Worm (Caenorhabditis elegans) whole organism, midembryonic: ENCODE data around the gene oac-15.

Experiments used
- T22C8.4 ChIP-seq: fragments of 200-800 bp; sonication (Bioruptor generic); IDR thresholded peaks from 2 replicates; pipeline ENCODE4 v1.3.6; 2022; ENCODE audit warnings: missing genetic modification characterization, missing compliant biosample characterization
- cog-1 ChIP-seq: sonication (generic microtip); optimal IDR thresholded peaks from 2 replicates; lab custom pipeline; 2016; ENCODE audit warnings: missing genetic modification characterization, missing compliant biosample characterization
- flt-1 ChIP-seq: fragments of 200-800 bp; sonication (Bioruptor generic); IDR thresholded peaks from 2 replicates; pipeline ENCODE4 v1.3.6; 2022; ENCODE audit warnings: missing genetic modification characterization, missing compliant biosample characterization
- klf-2 ChIP-seq: fragments of 200-800 bp; sonication (Bioruptor generic); conservative IDR thresholded peaks from 2 replicates; pipeline ENCODE4 v1.3.6; 2022; ENCODE audit warnings: missing genetic modification reagents, missing genetic modification characterization, missing compliant biosample characterization
- med-1 ChIP-seq: sonication (generic microtip); optimal IDR thresholded peaks from 2 replicates; lab custom pipeline; 2017; ENCODE audit warnings: missing genetic modification characterization, mild to moderate bottlenecking, missing compliant biosample characterization, antibody characterized with exemption, missing genetic modification reagents; ENCODE audit not compliant: insufficient read depth
- ref-1 ChIP-seq: fragments of 200-800 bp; sonication (Bioruptor generic); conservative IDR thresholded peaks from 2 replicates; pipeline ENCODE4 v1.3.6; 2022; ENCODE audit warnings: missing genetic modification reagents, missing genetic modification characterization, missing compliant biosample characterization
- ztf-23 ChIP-seq: fragments of 200-800 bp; sonication (Bioruptor generic); IDR thresholded peaks from 2 replicates; pipeline ENCODE4 v1.3.6; 2022; ENCODE audit warnings: missing genetic modification reagents, missing genetic modification characterization, missing compliant biosample characterization
- ztf-29 ChIP-seq: fragments of 200-800 bp; sonication (Bioruptor generic); IDR thresholded peaks from 2 replicates; pipeline ENCODE4 v1.3.6; 2022; ENCODE audit warnings: missing genetic modification reagents, missing genetic modification characterization, missing compliant biosample characterization

DNA sequence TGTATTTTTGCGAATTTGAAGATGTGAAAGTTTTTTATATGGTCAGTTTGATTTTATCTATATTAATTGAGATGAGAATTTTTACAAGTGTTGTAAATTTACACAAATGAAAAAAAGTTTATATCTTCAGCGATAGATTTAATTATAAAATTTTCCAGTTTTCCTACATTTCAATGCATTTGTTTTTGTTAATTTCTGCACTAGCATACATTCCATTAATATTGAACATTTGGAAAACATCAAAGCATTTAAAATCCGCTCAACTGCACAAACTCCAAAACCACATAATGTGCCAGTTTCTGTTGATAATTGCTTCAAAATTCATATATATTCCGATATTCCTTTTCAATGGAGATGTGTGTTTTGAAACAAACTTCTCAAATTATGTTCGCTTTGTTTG, 26.8 kb downstream of the oac-15 start, which contains the start of gene srh-277:
- no peak for TF ChIP-seq ztf-29 (GFP tag; lab: Robert Waterston, UW)
- no peak for TF ChIP-seq T22C8.4 (GFP tag; lab: Robert Waterston, UW)
- TF ChIP-seq cog-1 (tag; lab: Kevin White, UChicago), result no peak
- no peak for TF ChIP-seq ref-1 (GFP tag; lab: Robert Waterston, UW)
- no peak for TF ChIP-seq ztf-23
- no peak for TF ChIP-seq klf-2 (GFP tag; lab: Robert Waterston, UW)
- TF ChIP-seq flt-1 (GFP tag; lab: Robert Waterston, UW), result no peak
- TF ChIP-seq med-1 (GFP tag; lab: Kevin White, UChicago), result no peak
